Worm (Caenorhabditis elegans) whole organism, mixed stage, embryonic: ENCODE data around the gene Y51B9A.9.
A peak's percentile ranks its signal among the peaks of the same experiment; 100 is the strongest.

Experiments
- M03D4.4 ChIP-seq: sonication (generic microtip); optimal IDR thresholded peaks from 2 replicates; lab custom pipeline; 2017; ENCODE audit warnings: mild to moderate bottlenecking, missing genetic modification characterization, missing compliant biosample characterization
- bed-3 ChIP-seq: fragments of 200-800 bp; sonication (Bioruptor generic); optimal IDR thresholded peaks from 3 replicates; lab custom pipeline; 2018; ENCODE audit warnings: mild to moderate bottlenecking, missing genetic modification characterization, moderate library complexity, missing compliant biosample characterization
- blmp-1 ChIP-seq: fragments of 150-350 bp; optimal IDR thresholded peaks from 2 replicates; lab custom pipeline; 2014; ENCODE audit warnings: missing biosample characterization, missing genetic modification characterization
- ceh-39 ChIP-seq: fragments of 150-350 bp; optimal IDR thresholded peaks from 2 replicates; lab custom pipeline; 2014; ENCODE audit warnings: missing biosample characterization, missing genetic modification characterization
- ceh-43 ChIP-seq: fragments of 200-800 bp; sonication (Bioruptor generic); optimal IDR thresholded peaks from 2 replicates; lab custom pipeline; 2018; ENCODE audit warnings: mild to moderate bottlenecking, missing genetic modification characterization, moderate library complexity, missing compliant biosample characterization
- ceh-83 ChIP-seq: fragments of 200-800 bp; sonication (Bioruptor generic); optimal IDR thresholded peaks from 2 replicates; lab custom pipeline; 2018; ENCODE audit warnings: mild to moderate bottlenecking, missing genetic modification characterization, missing compliant biosample characterization
- ces-1 ChIP-seq: fragments of 150-350 bp; optimal IDR thresholded peaks from 2 replicates; lab custom pipeline; 2014; ENCODE audit warnings: missing biosample characterization, missing genetic modification reagents, missing genetic modification characterization
- cnd-1 ChIP-seq: fragments of 200-800 bp; sonication (Bioruptor generic); optimal IDR thresholded peaks from 2 replicates; lab custom pipeline; 2018; ENCODE audit warnings: mild to moderate bottlenecking, missing genetic modification characterization, missing compliant biosample characterization
- drap-1 ChIP-seq: fragments of 200-800 bp; sonication (Bioruptor generic); optimal IDR thresholded peaks from 3 replicates; lab custom pipeline; 2018; ENCODE audit warnings: mild to moderate bottlenecking, missing genetic modification characterization, missing compliant biosample characterization
- elt-1 ChIP-seq: sonication (generic microtip); optimal IDR thresholded peaks from 2 replicates; lab custom pipeline; 2017; ENCODE audit warnings: missing genetic modification characterization, mild to moderate bottlenecking, missing compliant biosample characterization, antibody characterized with exemption, moderate library complexity, borderline replicate concordance; ENCODE audit not compliant: insufficient read depth
- elt-3 ChIP-seq: fragments of 150-350 bp; optimal IDR thresholded peaks from 2 replicates; lab custom pipeline; 2014; ENCODE audit warnings: missing biosample characterization, missing genetic modification characterization
- flh-1 ChIP-seq: fragments of 200-800 bp; sonication (Bioruptor generic); optimal IDR thresholded peaks from 2 replicates; lab custom pipeline; 2018; ENCODE audit warnings: mild to moderate bottlenecking, missing genetic modification characterization, moderate library complexity, missing compliant biosample characterization
- ham-2 ChIP-seq: fragments of 200-800 bp; sonication (Bioruptor generic); optimal IDR thresholded peaks from 2 replicates; lab custom pipeline; 2018; ENCODE audit warnings: mild to moderate bottlenecking, missing genetic modification characterization, missing compliant biosample characterization
- hlh-1 ChIP-seq: fragments of 150-350 bp; optimal IDR thresholded peaks from 2 replicates; lab custom pipeline; 2014; ENCODE audit warnings: missing biosample characterization, missing genetic modification reagents, missing genetic modification characterization
- lin-13 ChIP-seq: fragments of 150-350 bp; optimal IDR thresholded peaks from 2 replicates; lab custom pipeline; 2014; ENCODE audit warnings: missing biosample characterization, missing genetic modification characterization
- lsy-2 ChIP-seq: fragments of 150-350 bp; optimal IDR thresholded peaks from 2 replicates; lab custom pipeline; 2014; ENCODE audit warnings: missing biosample characterization, missing genetic modification characterization
- mab-5 ChIP-seq: fragments of 150-350 bp; optimal IDR thresholded peaks from 2 replicates; lab custom pipeline; 2014; ENCODE audit warnings: missing biosample characterization, missing genetic modification characterization
- mep-1 ChIP-seq: fragments of 150-350 bp; optimal IDR thresholded peaks from 2 replicates; lab custom pipeline; 2017; ENCODE audit warnings: missing biosample characterization, missing genetic modification reagents, missing genetic modification characterization, inconsistent platforms
- mls-2 ChIP-seq: sonication (generic microtip); optimal IDR thresholded peaks from 2 replicates; lab custom pipeline; 2016; ENCODE audit warnings: mild to moderate bottlenecking, missing genetic modification characterization, moderate library complexity, missing compliant biosample characterization
- nhr-12 ChIP-seq: fragments of 150-350 bp; optimal IDR thresholded peaks from 2 replicates; lab custom pipeline; 2014; ENCODE audit warnings: missing biosample characterization, missing genetic modification characterization
- nhr-2 ChIP-seq: fragments of 150-350 bp; optimal IDR thresholded peaks from 2 replicates; lab custom pipeline; 2014; ENCODE audit warnings: missing biosample characterization, missing genetic modification characterization
- nhr-237 ChIP-seq: fragments of 150-350 bp; optimal IDR thresholded peaks from 2 replicates; lab custom pipeline; 2014; ENCODE audit warnings: missing biosample characterization, missing genetic modification characterization
- nhr-28 ChIP-seq: fragments of 150-350 bp; optimal IDR thresholded peaks from 2 replicates; lab custom pipeline; 2014; ENCODE audit warnings: missing biosample characterization, missing genetic modification characterization
- nhr-76 ChIP-seq: sonication (generic microtip); optimal IDR thresholded peaks from 2 replicates; lab custom pipeline; 2017; ENCODE audit warnings: missing biosample characterization, missing genetic modification characterization
- tbx-8 ChIP-seq: fragments of 200-800 bp; sonication (Bioruptor generic); optimal IDR thresholded peaks from 2 replicates; lab custom pipeline; 2018; ENCODE audit warnings: mild to moderate bottlenecking, missing genetic modification characterization, moderate library complexity, missing compliant biosample characterization
- unc-120 ChIP-seq: sonication (generic microtip); optimal IDR thresholded peaks from 2 replicates; lab custom pipeline; 2017; ENCODE audit warnings: missing genetic modification characterization, missing compliant biosample characterization; ENCODE audit not compliant: poor library complexity, severe bottlenecking
- unc-62 ChIP-seq: fragments of 150-350 bp; optimal IDR thresholded peaks from 2 replicates; lab custom pipeline; 2014; ENCODE audit warnings: missing biosample characterization, missing genetic modification reagents, missing genetic modification characterization
- zip-8 ChIP-seq: fragments of 150-350 bp; optimal IDR thresholded peaks from 2 replicates; lab custom pipeline; 2014; ENCODE audit warnings: missing biosample characterization, missing genetic modification characterization
- ztf-11 ChIP-seq: fragments of 150-350 bp; optimal IDR thresholded peaks from 2 replicates; lab custom pipeline; 2014; ENCODE audit warnings: missing biosample characterization, missing genetic modification characterization

Gene Y51B9A.9

DNA sequence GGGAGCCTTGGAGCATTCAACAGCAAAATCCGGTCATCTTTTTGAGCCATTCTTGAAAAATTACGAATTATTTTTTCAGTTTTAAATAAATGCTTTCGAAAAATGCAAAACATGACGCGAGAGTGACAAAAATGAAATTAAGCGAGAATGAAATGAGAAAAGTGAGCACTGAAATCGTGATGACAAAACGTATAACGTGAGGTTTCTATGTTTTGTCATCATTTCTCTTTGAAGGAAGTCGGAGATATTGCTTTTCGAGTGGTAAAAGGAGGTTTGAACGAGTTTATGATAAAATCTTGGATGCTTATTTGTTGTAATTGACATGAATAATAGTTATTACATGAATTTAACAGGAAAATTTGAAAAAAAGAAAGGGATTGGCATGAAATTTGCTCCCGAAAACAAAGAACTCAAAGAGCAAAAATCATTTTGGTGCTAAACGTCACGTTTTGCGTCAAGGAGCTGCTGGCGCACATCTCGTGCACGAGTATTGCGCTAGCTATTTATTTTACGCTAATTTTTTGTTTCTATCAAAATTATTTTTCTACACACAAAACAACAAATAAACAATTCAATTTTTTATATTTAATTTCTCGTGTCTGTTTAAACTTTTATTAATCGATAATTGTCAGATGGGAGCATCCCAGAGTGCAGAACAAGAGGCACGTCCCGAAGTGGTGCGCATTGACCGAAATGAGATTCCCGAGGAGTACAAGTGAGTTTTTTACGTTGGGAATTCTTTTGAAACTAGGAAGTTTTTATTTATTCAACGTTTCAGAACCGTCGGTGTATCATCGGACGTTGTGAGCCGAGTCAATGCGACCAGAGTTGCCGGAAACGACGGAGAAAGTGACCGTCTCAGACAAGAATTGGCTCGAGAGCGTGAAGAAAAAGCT lies 19.2 kb upstream of the Y51B9A.9 start, which contains the start of the genes gss-1 and chch-3:
gss-1 (minus strand) TSS at position 51 of the 896 bp plus-strand sequence.
chch-3 (plus strand) TSS at position 633 of the 896 bp plus-strand sequence.
- TF ChIP-seq tbx-8 (no peak), flh-1 (GFP tag; lab: Kevin White, UChicago) (no peak), nhr-237 (tag; lab: Kevin White, UChicago) (no peak), lin-13 (tag; lab: Kevin White, UChicago) (peak; percentile 27), ham-2 (GFP tag; lab: Kevin White, UChicago) (peak; percentile 39), lsy-2 (peak; percentile 38), mep-1 (tag; lab: Kevin White, UChicago) (peak; percentile 68)

- TF ChIP-seq ces-1 (GFP tag; lab: Kevin White, UChicago) (no peak), ceh-39 (no peak), mab-5 (no peak), zip-8 (tag; lab: Kevin White, UChicago) (no peak), nhr-76 (tag; lab: Kevin White, UChicago) (no peak), unc-120 (tag; lab: Kevin White, UChicago) (no peak), nhr-28 (tag; lab: Kevin White, UChicago) (no peak), mls-2 (tag; lab: Kevin White, UChicago) (no peak), drap-1 (no peak), unc-62 (GFP tag; lab: Kevin White, UChicago) (no peak), cnd-1 (tag; lab: Kevin White, UChicago) (no peak), M03D4.4 (no peak), ceh-43 (GFP tag; lab: Kevin White, UChicago) (no peak), mep-1 (tag; lab: Kevin White, UChicago) (no peak)
- TF ChIP-seq, all 35 proteins: peak for 0
Measured at ce11 chrII:9412086-9412608, 14.8 kb upstream of the Y51B9A.9 start, which contains the start of gene arrd-3. arrd-3 (plus strand) TSS chrII:9412558.

DNA sequence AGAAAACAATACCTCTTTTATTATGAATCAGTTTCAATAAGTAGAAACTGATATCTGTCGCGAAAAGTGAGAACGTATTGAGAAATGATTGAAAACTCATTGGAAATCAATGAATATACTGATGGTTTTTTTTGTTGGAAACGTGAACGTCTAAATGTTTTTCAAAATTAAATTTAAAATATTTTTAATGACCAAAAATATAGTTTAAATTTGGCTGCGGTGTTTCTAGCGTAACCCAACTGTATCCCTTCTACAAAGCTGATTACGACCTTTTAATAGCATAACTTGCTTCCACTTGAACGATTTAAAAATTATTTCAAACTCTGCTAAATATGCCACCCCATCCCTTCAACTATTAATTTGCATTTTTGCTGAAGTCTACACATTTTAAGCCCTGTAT lies 14.1 kb upstream of the Y51B9A.9 start, which contains the start of gene M176.9:
M176.9 (minus strand) TSS at position 101 of the 400 bp plus-strand sequence.
- TF ChIP-seq nhr-28 (tag; lab: Kevin White, UChicago) (no peak), nhr-2 (tag; lab: Kevin White, UChicago) (no peak), nhr-76 (tag; lab: Kevin White, UChicago) (no peak), ztf-11 (tag; lab: Kevin White, UChicago) (no peak), bed-3 (no peak), mls-2 (tag; lab: Kevin White, UChicago) (no peak), elt-3 (tag; lab: Kevin White, UChicago) (no peak), blmp-1 (tag; lab: Kevin White, UChicago) (no peak), unc-120 (tag; lab: Kevin White, UChicago) (no peak), flh-1 (GFP tag; lab: Kevin White, UChicago) (no peak), ham-2 (GFP tag; lab: Kevin White, UChicago) (no peak), elt-1 (no peak), unc-62 (GFP tag; lab: Kevin White, UChicago) (no peak), ceh-43 (GFP tag; lab: Kevin White, UChicago) (no peak), tbx-8 (no peak), mep-1 (tag; lab: Kevin White, UChicago) (no peak), ceh-39 (no peak), nhr-12 (tag; lab: Kevin White, UChicago) (no peak)

ce11 chrII:9407469-9407868 lies 10.1 kb upstream of the Y51B9A.9 start, which contains the start of gene arrd-2:
arrd-2 (plus strand) TSS chrII:9407769.
- TF ChIP-seq flh-1 (GFP tag; lab: Kevin White, UChicago) (no peak), unc-120 (tag; lab: Kevin White, UChicago) (no peak), ceh-83 (GFP tag; lab: Kevin White, UChicago) (no peak), nhr-237 (tag; lab: Kevin White, UChicago) (no peak), nhr-28 (tag; lab: Kevin White, UChicago) (no peak), ham-2 (GFP tag; lab: Kevin White, UChicago) (no peak), nhr-12 (tag; lab: Kevin White, UChicago) (no peak), hlh-1 (tag; lab: Kevin White, UChicago) (no peak), cnd-1 (tag; lab: Kevin White, UChicago) (no peak), bed-3 (no peak)
